Fruit fly (Drosophila melanogaster): Measurements from ENCODE around the gene CG12121.

The CG12121 gene

DNA sequence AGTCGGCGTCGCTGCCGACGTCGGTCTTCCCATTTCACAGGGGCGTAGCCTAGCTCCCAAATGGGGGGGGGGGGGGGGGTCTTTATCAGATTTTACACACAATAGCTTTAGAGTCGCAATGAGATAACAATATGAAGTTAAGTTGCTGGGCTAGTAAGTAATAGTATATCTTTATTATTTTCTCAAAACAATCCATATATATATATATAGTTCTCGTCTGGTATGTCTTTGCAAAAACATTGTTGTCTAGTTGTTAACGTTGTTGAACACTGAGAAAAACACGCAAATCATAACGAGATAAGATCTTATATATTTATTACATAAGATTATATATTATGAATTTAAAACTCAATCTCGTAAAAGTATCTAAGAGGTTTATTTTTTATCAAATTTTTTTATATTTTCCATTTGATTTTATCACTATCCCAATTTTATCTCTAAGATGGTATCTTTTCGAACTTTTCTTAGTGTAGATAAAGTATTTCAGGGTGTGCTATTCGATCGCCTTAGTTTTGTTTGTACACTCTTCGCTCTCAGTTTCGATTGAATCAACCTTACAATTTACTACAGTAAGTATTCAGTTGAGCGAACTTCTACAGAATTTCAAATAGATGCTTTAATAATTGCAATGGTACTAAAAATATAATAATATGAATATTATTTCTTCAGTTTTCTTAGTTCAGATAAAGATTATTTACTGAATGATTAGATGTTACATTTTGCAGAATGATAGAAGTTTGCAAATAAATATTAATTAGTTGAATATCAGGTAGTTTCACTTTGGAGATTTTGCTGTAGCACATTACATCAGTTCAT is 30.1 kb downstream of the CG12121 start (continued):
- TF ChIP-seq CG11093 (GFP tag; IDR thresholded peaks at IDR 0.05) (peak; percentile 62; the same call in 1 of the 3 replicates), pros (GFP tag; optimal IDR thresholded peaks at IDR 0.05) (no peak), CG2120 (GFP tag; optimal IDR thresholded peaks at IDR 0.05) (peak; percentile 87), CrebB (tag; optimal IDR thresholded peaks at IDR 0.05) (peak; percentile 38), kni (GFP tag; optimal IDR thresholded peaks at IDR 0.05) (no peak), HLH4C (GFP tag; IDR thresholded peaks at IDR 0.05; ENCODE audit: partially characterized antibody) (no peak), ATbp (GFP tag; optimal IDR thresholded peaks at IDR 0.05) (peak; percentile 19), dan (GFP tag; IDR thresholded peaks at IDR 0.05) (no peak), ash1 (GFP tag; optimal IDR thresholded peaks at IDR 0.05) (peak; percentile 81), mam (GFP tag; optimal IDR thresholded peaks at IDR 0.05) (peak; percentile 41), eve (GFP tag; optimal IDR thresholded peaks at IDR 0.05) (no peak), wdn (GFP tag; IDR thresholded peaks at IDR 0.05) (peak; percentile 92), CG31365 (tag; optimal IDR thresholded peaks at IDR 0.05) (peak; percentile 32), vvl (GFP tag; IDR thresholded peaks at IDR 0.05) (peak; percentile 82), HHEX (GFP tag; optimal IDR thresholded peaks at IDR 0.05) (peak; percentile 86), sob (GFP tag; IDR thresholded peaks at IDR 0.05) (peak; percentile 84), CG14710 (tag; optimal IDR thresholded peaks at IDR 0.05) (peak; percentile 38), onecut (GFP tag; IDR thresholded peaks at IDR 0.05) (peak; percentile 47; the same call in 1 of the 2 replicates), ase (GFP tag; IDR thresholded peaks at IDR 0.05) (peak; percentile 59; the same call in 1 of the 3 replicates), CG17359 (tag; optimal IDR thresholded peaks at IDR 0.05) (peak; percentile 60), CG8281 (tag; optimal IDR thresholded peaks at IDR 0.05) (peak; percentile 35), CG6254 (GFP tag; optimal IDR thresholded peaks at IDR 0.05) (no peak), salm (tag; optimal IDR thresholded peaks at IDR 0.05) (peak; percentile 10), grn (GFP tag; optimal IDR thresholded peaks at IDR 0.05) (peak; percentile 57), CG14667 (GFP tag; IDR thresholded peaks at IDR 0.05) (peak; percentile 55), GATAe (GFP tag; conservative IDR thresholded peaks at IDR 0.05) (peak; percentile 57; the same call in 1 of the 2 replicates), CG12769 (tag; optimal IDR thresholded peaks at IDR 0.05) (peak; percentile 82), CG15514 (GFP tag; optimal IDR thresholded peaks at IDR 0.05) (peak; percentile 87), CG10209 (GFP tag; optimal IDR thresholded peaks at IDR 0.05) (peak; percentile 74), Med (GFP tag) (peak; percentile 92), gcm (GFP tag; optimal IDR thresholded peaks at IDR 0.05) (peak; percentile 19), Eip74EF (GFP tag; optimal IDR thresholded peaks at IDR 0.05) (peak in 1 of 2 experiments; percentile 31), Hr39 (optimal IDR thresholded peaks at IDR 0.05) (no peak), CG6272 (GFP tag; IDR thresholded peaks at IDR 0.05) (peak; percentile 72; the same call in 1 of the 2 replicates), sens-2 (GFP tag; IDR thresholded peaks at IDR 0.05) (no peak), Poxn (GFP tag; IDR thresholded peaks at IDR 0.05) (peak; percentile 65; the same call in 1 of the 2 replicates), CG15269 (tag; optimal IDR thresholded peaks at IDR 0.05) (peak; percentile 84), Six4 (GFP tag; optimal IDR thresholded peaks at IDR 0.05) (no peak), CG8290 (GFP tag; optimal IDR thresholded peaks at IDR 0.05) (no peak), CG8290 (tag; optimal IDR thresholded peaks at IDR 0.05) (peak in 1 of 2 experiments; percentile 84), Usf (GFP tag; optimal IDR thresholded peaks at IDR 0.05) (peak; percentile 76)

All from whole organism, embryonic.